Fruit fly (Drosophila melanogaster): ENCODE measurements around the gene PDZ-GEF.

Gene PDZ-GEF

DNA sequence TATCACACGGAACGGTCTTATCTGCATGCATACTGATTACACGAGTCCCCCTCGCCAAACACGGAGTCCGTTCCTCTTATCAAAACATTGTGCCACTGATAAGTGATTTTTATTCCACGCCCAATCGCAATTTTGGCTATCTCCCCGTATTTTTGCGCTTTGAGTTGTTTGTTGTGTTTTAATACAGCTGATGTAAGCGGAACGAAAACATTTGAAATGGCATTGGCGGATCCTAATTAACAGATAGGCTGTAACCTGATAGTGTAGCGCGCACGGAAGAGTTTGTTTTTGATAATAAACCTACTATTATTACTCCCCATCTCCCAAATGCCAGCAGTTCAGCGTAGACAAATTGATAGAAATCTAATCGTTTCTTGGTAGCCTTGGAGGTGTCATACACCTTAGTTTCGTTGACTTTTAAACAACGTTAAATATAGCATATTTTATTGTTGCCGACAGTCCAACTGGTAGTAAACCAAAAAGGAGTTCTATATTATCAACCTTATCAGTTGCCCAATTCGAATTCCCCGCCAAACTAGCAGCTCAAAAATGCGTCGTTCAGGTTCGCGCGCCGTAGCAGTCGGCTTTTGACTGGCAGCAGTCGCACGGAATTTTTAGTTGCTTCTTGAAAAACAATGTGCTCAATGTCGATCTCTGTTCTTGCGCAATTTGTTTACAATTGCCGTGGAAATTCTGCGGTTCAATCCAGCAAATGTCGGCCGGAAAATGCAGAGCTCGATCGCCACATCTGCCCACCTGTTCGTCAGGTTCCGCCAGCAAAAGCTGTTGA lies 19.7 kb downstream of the PDZ-GEF start (continued):
- TF ChIP-seq CG14710 (tag; optimal IDR thresholded peaks at IDR 0.05), result peak; percentile 21
- peak; percentile 43 for TF ChIP-seq CG18599 (GFP tag; optimal IDR thresholded peaks at IDR 0.05)
- TF ChIP-seq Max (GFP tag; optimal IDR thresholded peaks at IDR 0.05), result peak; percentile 73
- peak; percentile 56; the same call in 1 of the 2 replicates for TF ChIP-seq sob (GFP tag; IDR thresholded peaks at IDR 0.05)
- no peak for TF ChIP-seq Mrtf (GFP tag; IDR thresholded peaks at IDR 0.05)
- TF ChIP-seq az2 (GFP tag; optimal IDR thresholded peaks at IDR 0.05), result no peak
- no peak for TF ChIP-seq CG16863 (GFP tag; optimal IDR thresholded peaks at IDR 0.05)
- TF ChIP-seq crp (GFP tag; optimal IDR thresholded peaks at IDR 0.05), result peak in 1 of 2 experiments; percentile 71
- no peak for TF ChIP-seq CG10959 (GFP tag; IDR thresholded peaks at IDR 0.05)
- 0 out of 2 replicates have a peak, but pooled peaks have one; percentile 5 for TF ChIP-seq CG32532 (GFP tag; IDR thresholded peaks at IDR 0.05)
- TF ChIP-seq CG15073 (GFP tag; optimal IDR thresholded peaks at IDR 0.05), result no peak
- TF ChIP-seq ATbp (GFP tag; optimal IDR thresholded peaks at IDR 0.05), result no peak
- TF ChIP-seq CG8089 (GFP tag; optimal IDR thresholded peaks at IDR 0.05), result no peak
- no peak for TF ChIP-seq hb (GFP tag; IDR thresholded peaks at IDR 0.05; ENCODE audit: partially characterized antibody)
- TF ChIP-seq jing (GFP tag; optimal IDR thresholded peaks at IDR 0.05), result no peak
- TF ChIP-seq CG5180 (GFP tag; optimal IDR thresholded peaks at IDR 0.05), result no peak
- no peak for TF ChIP-seq Mes4 (GFP tag; optimal IDR thresholded peaks at IDR 0.05)
- no peak for TF ChIP-seq CG8281 (tag; optimal IDR thresholded peaks at IDR 0.05)
- no peak for TF ChIP-seq Oli (tag; optimal IDR thresholded peaks at IDR 0.05)
- TF ChIP-seq CG10209 (GFP tag; optimal IDR thresholded peaks at IDR 0.05), result no peak
- TF ChIP-seq corto (GFP tag; optimal IDR thresholded peaks at IDR 0.05), result no peak
- no peak for TF ChIP-seq jigr1 (GFP tag; IDR thresholded peaks at IDR 0.05)
- no peak for TF ChIP-seq sisA (GFP tag; IDR thresholded peaks at IDR 0.05)
- no peak for TF ChIP-seq dmrt99B (tag; optimal IDR thresholded peaks at IDR 0.05)
- peak; percentile 86 for TF ChIP-seq Med (GFP tag)
- TF ChIP-seq knrl (GFP tag; IDR thresholded peaks at IDR 0.05; ENCODE audit: partially characterized antibody), result peak; percentile 36; the same call in 1 of the 3 replicates
- no peak for TF ChIP-seq PHDP (tag; optimal IDR thresholded peaks at IDR 0.05)
- TF ChIP-seq Optix (GFP tag; IDR thresholded peaks at IDR 0.05), result no peak
- no peak for TF ChIP-seq scrt (GFP tag; optimal IDR thresholded peaks at IDR 0.05)
- no peak for TF ChIP-seq HLH3B (GFP tag; IDR thresholded peaks at IDR 0.05)
- TF ChIP-seq CG13287 (GFP tag; IDR thresholded peaks at IDR 0.05; ENCODE audit: partially characterized antibody), result peak; percentile 11; the same call in 1 of the 2 replicates
- peak; percentile 23 for TF ChIP-seq CG10267 (tag; optimal IDR thresholded peaks at IDR 0.05)
- TF ChIP-seq Lpt (GFP tag; optimal IDR thresholded peaks at IDR 0.05), result no peak
- TF ChIP-seq CG6791 (GFP tag; IDR thresholded peaks at IDR 0.05; ENCODE audit: partially characterized antibody), result peak; percentile 60; the same call in 2 of the 3 replicates
- no peak for TF ChIP-seq tll (GFP tag; optimal IDR thresholded peaks at IDR 0.05)
- no peak for TF ChIP-seq vnd (GFP tag; IDR thresholded peaks at IDR 0.05; ENCODE audit: partially characterized antibody)
- no peak for TF ChIP-seq Kr (GFP tag; optimal IDR thresholded peaks at IDR 0.05)
- TF ChIP-seq CG10274 (GFP tag; optimal IDR thresholded peaks at IDR 0.05), result peak; percentile 83
- TF ChIP-seq CG8478 (optimal IDR thresholded peaks at IDR 0.05), result no peak
- TF ChIP-seq chif (GFP tag; optimal IDR thresholded peaks at IDR 0.05), result no peak
- TF ChIP-seq E2f2 (GFP tag; IDR thresholded peaks at IDR 0.05), result peak; percentile 99
- no peak for TF ChIP-seq CG4282 (GFP tag; optimal IDR thresholded peaks at IDR 0.05)
- no peak for TF ChIP-seq CG31441 (GFP tag; IDR thresholded peaks at IDR 0.05)
- TF ChIP-seq CG9876 (GFP tag; optimal IDR thresholded peaks at IDR 0.05), result no peak
- no peak for TF ChIP-seq wdn (GFP tag; IDR thresholded peaks at IDR 0.05)
- peak; percentile 12 for TF ChIP-seq slp2 (GFP tag; optimal IDR thresholded peaks at IDR 0.05)
- no peak for TF ChIP-seq CG9609 (GFP tag; optimal IDR thresholded peaks at IDR 0.05)
- TF ChIP-seq CG30020 (tag; optimal IDR thresholded peaks at IDR 0.05), result no peak

All from whole organism, embryonic.